Worm (Caenorhabditis elegans): ENCODE results near the gene gst-39.

The gst-39 gene

DNA sequence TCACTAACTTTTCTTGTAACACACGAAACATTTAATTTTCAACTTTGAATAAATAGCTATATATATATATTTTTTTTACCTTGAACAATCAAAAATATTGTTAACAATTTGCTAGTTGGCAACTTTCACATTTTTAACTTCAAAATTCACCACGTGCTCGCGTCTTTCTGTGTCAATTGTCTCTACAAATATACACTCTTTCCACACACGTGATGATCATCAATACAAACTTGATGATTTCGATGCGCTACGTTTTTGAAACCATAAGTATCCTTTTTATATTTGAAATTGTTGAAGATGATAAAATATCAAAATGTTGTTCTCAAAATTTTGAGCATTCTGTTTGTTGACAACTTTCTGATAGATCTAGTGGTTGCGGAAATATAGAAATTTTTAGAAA is 23.6 kb upstream of the gst-39 start:
- TF ChIP-seq lin-15B (tag; optimal IDR thresholded peaks at IDR 0.05): no peak
- no peak for TF ChIP-seq ceh-20 (GFP tag; IDR thresholded peaks at IDR 0.05)
- TF ChIP-seq dmd-8 (GFP tag; IDR thresholded peaks at IDR 0.05): no peak
- no peak for TF ChIP-seq snpc-1.2 (GFP tag; IDR thresholded peaks at IDR 0.05)
- TF ChIP-seq duxl-1 (tag; optimal IDR thresholded peaks at IDR 0.05; ENCODE audit: poor library complexity): no peak
- no peak for TF ChIP-seq snpc-4 (tag; optimal IDR thresholded peaks at IDR 0.05)
- TF ChIP-seq mdt-29 (GFP tag; IDR thresholded peaks at IDR 0.05): no peak
- no peak for TF ChIP-seq ZK337.2 (GFP tag; IDR thresholded peaks at IDR 0.05)
- TF ChIP-seq nhr-28 (tag; optimal IDR thresholded peaks at IDR 0.05): peak; percentile 10
- TF ChIP-seq ceh-32 (tag; optimal IDR thresholded peaks at IDR 0.05; ENCODE audit: poor library complexity): no peak
- TF ChIP-seq nhr-76 (tag; optimal IDR thresholded peaks at IDR 0.05): no peak
- TF ChIP-seq daf-16 (GFP tag; optimal IDR thresholded peaks at IDR 0.05): no peak
- peak; percentile 33 for TF ChIP-seq daf-16 (tag; optimal IDR thresholded peaks at IDR 0.05)
- no peak for TF ChIP-seq lin-38 (GFP tag; IDR thresholded peaks at IDR 0.05)
- peak; percentile 72 for TF ChIP-seq hlh-30 (tag; optimal IDR thresholded peaks at IDR 0.05; ENCODE audit: insufficient read depth)
- no peak for TF ChIP-seq mes-2 (tag; optimal IDR thresholded peaks at IDR 0.05; ENCODE audit: poor library complexity, severe bottlenecking)
- TF ChIP-seq attf-4 (tag; optimal IDR thresholded peaks at IDR 0.05): no peak
- no peak for TF ChIP-seq D1046.2 (GFP tag; IDR thresholded peaks at IDR 0.05)
- TF ChIP-seq lin-13 (GFP tag; optimal IDR thresholded peaks at IDR 0.05): no peak
- TF ChIP-seq ctbp-1 (GFP tag; IDR thresholded peaks at IDR 0.05): no peak
- TF ChIP-seq tra-1 (GFP tag; IDR thresholded peaks at IDR 0.05): no peak

DNA sequence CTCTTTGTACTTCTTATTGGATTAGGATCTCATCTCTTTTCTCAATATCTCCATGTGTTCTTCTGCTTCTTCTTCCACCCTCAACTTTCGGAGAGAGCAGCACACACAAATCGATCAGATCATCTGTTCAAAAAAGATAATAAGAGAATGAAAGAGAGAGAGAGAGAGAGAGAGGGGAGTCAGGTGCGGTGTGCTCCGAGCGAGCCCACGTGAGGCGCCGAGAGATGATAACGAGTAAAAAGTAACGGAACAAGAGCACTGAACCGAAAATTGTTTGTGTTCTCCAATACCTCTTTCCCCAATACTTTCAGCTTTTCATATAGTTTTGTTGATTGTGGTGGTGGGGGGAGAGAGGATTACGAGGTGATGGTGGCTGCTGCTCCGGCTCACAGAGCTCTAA is 22.2 kb upstream of the gst-39 start:
- TF ChIP-seq attf-4 (tag; optimal IDR thresholded peaks at IDR 0.05) (no peak), unc-62 (GFP tag; optimal IDR thresholded peaks at IDR 0.05 in 1 of 2) (no peak), unc-62 (tag; optimal IDR thresholded peaks at IDR 0.05) (no peak), pqm-1 (tag; optimal IDR thresholded peaks at IDR 0.05) (peak; percentile 38), php-3 (GFP tag; IDR thresholded peaks at IDR 0.05) (no peak), F37D6.2 (tag; optimal IDR thresholded peaks at IDR 0.05) (no peak), spr-1 (tag; optimal IDR thresholded peaks at IDR 0.05) (no peak), fkh-10 (GFP tag; optimal IDR thresholded peaks at IDR 0.05) (no peak), nhr-28 (tag; optimal IDR thresholded peaks at IDR 0.05) (peak; percentile 66), zag-1 (tag; optimal IDR thresholded peaks at IDR 0.05) (no peak), nhr-10 (tag; optimal IDR thresholded peaks at IDR 0.05) (no peak), daf-12 (tag; optimal IDR thresholded peaks at IDR 0.05) (no peak), pha-4 (GFP tag; IDR thresholded peaks at IDR 0.05) (no peak; the same call in 1 of the 2 replicates), pha-4 (tag; optimal IDR thresholded peaks at IDR 0.05) (no peak), F26F4.8 (GFP tag; conservative IDR thresholded peaks at IDR 0.05) (no peak), mdl-1 (tag; optimal IDR thresholded peaks at IDR 0.05) (peak; percentile 24 to 83), ama-1 (optimal IDR thresholded peaks at IDR 0.05) (no peak), zfp-3 (GFP tag; conservative IDR thresholded peaks at IDR 0.05) (no peak), mxl-2 (GFP tag; conservative IDR thresholded peaks at IDR 0.05) (no peak), ztf-11 (tag; optimal IDR thresholded peaks at IDR 0.05) (no peak), dmd-9 (GFP tag; IDR thresholded peaks at IDR 0.05) (no peak), lin-1 (GFP tag; IDR thresholded peaks at IDR 0.05) (no peak), snpc-1.2 (GFP tag; IDR thresholded peaks at IDR 0.05) (no peak), lin-13 (GFP tag; optimal IDR thresholded peaks at IDR 0.05) (no peak), ces-1 (GFP tag; optimal IDR thresholded peaks at IDR 0.05) (no peak), Y105C5A.15 (GFP tag; IDR thresholded peaks at IDR 0.05) (no peak), dpl-1 (GFP tag; optimal IDR thresholded peaks at IDR 0.05) (no peak), ceh-32 (tag; optimal IDR thresholded peaks at IDR 0.05; ENCODE audit: poor library complexity) (no peak), ceh-62 (tag; optimal IDR thresholded peaks at IDR 0.05) (no peak), lir-3 (tag; optimal IDR thresholded peaks at IDR 0.05) (no peak), F49E8.2 (tag; optimal IDR thresholded peaks at IDR 0.05; ENCODE audit: borderline replicate concordance) (no peak), egl-43 (GFP tag; IDR thresholded peaks at IDR 0.05) (no peak), Y75B8A.6 (GFP tag; IDR thresholded peaks at IDR 0.05) (no peak), ctbp-1 (GFP tag; IDR thresholded peaks at IDR 0.05) (no peak), nhr-111 (GFP tag; optimal IDR thresholded peaks at IDR 0.05) (no peak), vab-7 (GFP tag; IDR thresholded peaks at IDR 0.05) (no peak), ZK546.5 (tag; optimal IDR thresholded peaks at IDR 0.05) (no peak)
